Comparison of ENCODE assay signal across 5 fruit fly cellular contexts in genomic region chrX:16313078-16313875, dm6.
TF ChIP-seq lines count a peak whose summit lies in the region.

Gene CG9915 (minus strand): TSS chrX:16313138.
Gene SWIP (plus strand): TSS chrX:16313709.

- no peak for TF ChIP-seq CTCF in whole organism, embryonic (GFP tag; optimal IDR thresholded peaks at IDR 0.05; lab: Kevin White, UChicago)

TF ChIP-seq in whole organism, adult, 20 proteins besides CTCF, POLR2A, EP300 and RAD21 (continues in another document):
- TF ChIP-seq Crg-1 (GFP tag; optimal IDR thresholded peaks at IDR 0.05; lab: Kevin White, UChicago) (peak; percentile 4), CG14711 (tag; optimal IDR thresholded peaks at IDR 0.05; lab: Kevin White, UChicago) (peak; percentile 14), cnc (optimal IDR thresholded peaks at IDR 0.05; lab: Kevin White, UChicago) (no peak), CG5204 (GFP tag; optimal IDR thresholded peaks at IDR 0.05; lab: Kevin White, UChicago) (no peak), pad (GFP tag; optimal IDR thresholded peaks at IDR 0.05; lab: Kevin White, UChicago) (peak; percentile 5), toe (GFP tag; optimal IDR thresholded peaks at IDR 0.05; lab: Kevin White, UChicago) (no peak), tj (GFP tag; optimal IDR thresholded peaks at IDR 0.05; lab: Kevin White, UChicago) (peak; percentile 31), Hr96 (GFP tag; optimal IDR thresholded peaks at IDR 0.05; lab: Kevin White, UChicago) (no peak), CG11617 (GFP tag; optimal IDR thresholded peaks at IDR 0.05; lab: Kevin White, UChicago) (peak; percentile 43), CG12768 (GFP tag; optimal IDR thresholded peaks at IDR 0.05; lab: Kevin White, UChicago) (no peak), ovo (GFP tag; optimal IDR thresholded peaks at IDR 0.05; lab: Kevin White, UChicago) (no peak), Clk (GFP tag; optimal IDR thresholded peaks at IDR 0.05; lab: Kevin White, UChicago) (no peak), bab1 (GFP tag; optimal IDR thresholded peaks at IDR 0.05; lab: Kevin White, UChicago) (peak; percentile 79), cic (GFP tag; optimal IDR thresholded peaks at IDR 0.05; lab: Kevin White, UChicago) (no peak), CG33017 (tag; optimal IDR thresholded peaks at IDR 0.05; lab: Kevin White, UChicago) (no peak), Mnt (GFP tag; optimal IDR thresholded peaks at IDR 0.05; lab: Kevin White, UChicago) (no peak), CG7101 (tag; optimal IDR thresholded peaks at IDR 0.05; lab: Kevin White, UChicago) (peak; percentile 1), CG1620 (GFP tag; optimal IDR thresholded peaks at IDR 0.05; lab: Kevin White, UChicago) (no peak), CG7045 (GFP tag; optimal IDR thresholded peaks at IDR 0.05; lab: Kevin White, UChicago) (no peak)

TF ChIP-seq in whole organism, embryonic, 481 proteins besides CTCF, POLR2A, EP300 and RAD21 (continues in another document):
- TF ChIP-seq YL-1 (GFP tag; optimal IDR thresholded peaks at IDR 0.05; lab: Kevin White, UChicago) (peak; percentile 1), ci (GFP tag; IDR thresholded peaks at IDR 0.05; lab: Robert Waterston, UW) (0 out of 3 replicates have a peak, but pooled peaks have one; percentile 25), Nf-YC (tag; optimal IDR thresholded peaks at IDR 0.05; lab: Kevin White, UChicago) (peak; percentile 16), Opbp (GFP tag; IDR thresholded peaks at IDR 0.05; lab: Robert Waterston, UW; ENCODE audit: partially characterized antibody) (peak; percentile 79; the same call in 2 of the 3 replicates), Elba2 (GFP tag; optimal IDR thresholded peaks at IDR 0.05; lab: Kevin White, UChicago) (no peak), cg (GFP tag; optimal IDR thresholded peaks at IDR 0.05; lab: Kevin White, UChicago) (peak; percentile 66), dm (GFP tag; optimal IDR thresholded peaks at IDR 0.05; lab: Kevin White, UChicago) (peak; percentile 28), zf30C (GFP tag; optimal IDR thresholded peaks at IDR 0.05; lab: Kevin White, UChicago) (no peak), CG7963 (GFP tag; IDR thresholded peaks at IDR 0.05; lab: Robert Waterston, UW; ENCODE audit: partially characterized antibody) (peak; percentile 84), CG8924 (tag; optimal IDR thresholded peaks at IDR 0.05; lab: Kevin White, UChicago) (peak; percentile 33), pzg (GFP tag; optimal IDR thresholded peaks at IDR 0.05; lab: Kevin White, UChicago) (peak; percentile 27), gem (tag; optimal IDR thresholded peaks at IDR 0.05; lab: Kevin White, UChicago) (peak; percentile 40), nerfin-2 (GFP tag; IDR thresholded peaks at IDR 0.05; lab: Robert Waterston, UW; ENCODE audit: partially characterized antibody) (peak; percentile 77), Sry-δ (GFP tag; optimal IDR thresholded peaks at IDR 0.05; lab: Kevin White, UChicago) (peak; percentile 53), Dref (GFP tag; IDR thresholded peaks at IDR 0.05; lab: Robert Waterston, UW) (peak; percentile 68), Pdp1 (GFP tag; optimal IDR thresholded peaks at IDR 0.05; lab: Kevin White, UChicago) (peak in 1 of 2 experiments; percentile 36), CG2120 (GFP tag; optimal IDR thresholded peaks at IDR 0.05; lab: Kevin White, UChicago) (peak; percentile 24)

TF ChIP-seq in whole organism, prepupa, 60 proteins besides CTCF, POLR2A, EP300 and RAD21:
- TF ChIP-seq Eip78C (GFP tag; lab: Kevin White, UChicago) (peak; percentile 74), fkh (GFP tag; optimal IDR thresholded peaks at IDR 0.05; lab: Kevin White, UChicago) (peak; percentile 53), CG3032 (tag; optimal IDR thresholded peaks at IDR 0.05; lab: Kevin White, UChicago) (peak; percentile 7), esn (GFP tag; optimal IDR thresholded peaks at IDR 0.05; lab: Kevin White, UChicago) (peak; percentile 23), dac (GFP tag; optimal IDR thresholded peaks at IDR 0.05; lab: Kevin White, UChicago) (no peak)

TF ChIP-seq in whole organism, pupa, 21 proteins besides CTCF, POLR2A, EP300 and RAD21:
- TF ChIP-seq CG15710 (tag; optimal IDR thresholded peaks at IDR 0.05; lab: Kevin White, UChicago) (peak; percentile 3), Snoo (tag; optimal IDR thresholded peaks at IDR 0.05; lab: Kevin White, UChicago) (no peak), CG4496 (GFP tag; IDR thresholded peaks at IDR 0.05; lab: Robert Waterston, UW) (0 out of 3 replicates have a peak, but pooled peaks have one; percentile 18)

TF ChIP-seq in whole organism, wandering third instar larva, 38 proteins besides CTCF, POLR2A, EP300 and RAD21:
- TF ChIP-seq brk (GFP tag; optimal IDR thresholded peaks at IDR 0.05; lab: Kevin White, UChicago) (no peak), Hr83 (GFP tag; optimal IDR thresholded peaks at IDR 0.05; lab: Kevin White, UChicago; ENCODE audit: poor library complexity, severe bottlenecking) (no peak), jim (GFP tag; optimal IDR thresholded peaks at IDR 0.05; lab: Kevin White, UChicago) (no peak), Myc (optimal IDR thresholded peaks at IDR 0.05; lab: Kevin White, UChicago) (no peak), Sp1 (GFP tag; optimal IDR thresholded peaks at IDR 0.05; lab: Kevin White, UChicago) (peak; percentile 17), Jra (GFP tag; optimal IDR thresholded peaks at IDR 0.05; lab: Kevin White, UChicago) (no peak), fru (GFP tag; optimal IDR thresholded peaks at IDR 0.05; lab: Kevin White, UChicago) (no peak), GATAd (GFP tag; optimal IDR thresholded peaks at IDR 0.05; lab: Kevin White, UChicago) (no peak), foxo (GFP tag; optimal IDR thresholded peaks at IDR 0.05; lab: Kevin White, UChicago) (peak in 1 of 2 experiments; percentile 25), OdsH (GFP tag; optimal IDR thresholded peaks at IDR 0.05; lab: Kevin White, UChicago) (no peak), HLH106 (tag; optimal IDR thresholded peaks at IDR 0.05; lab: Kevin White, UChicago) (no peak), Mio (GFP tag; optimal IDR thresholded peaks at IDR 0.05; lab: Kevin White, UChicago) (no peak), ey (GFP tag; optimal IDR thresholded peaks at IDR 0.05; lab: Kevin White, UChicago) (no peak), N (GFP tag; optimal IDR thresholded peaks at IDR 0.05; lab: Kevin White, UChicago) (no peak), Hnf4 (GFP tag; optimal IDR thresholded peaks at IDR 0.05; lab: Kevin White, UChicago) (no peak), CrebA (GFP tag; optimal IDR thresholded peaks at IDR 0.05; lab: Kevin White, UChicago; ENCODE audit: borderline replicate concordance) (no peak), CG9705 (GFP tag; optimal IDR thresholded peaks at IDR 0.05; lab: Kevin White, UChicago) (no peak), pan (optimal IDR thresholded peaks at IDR 0.05; lab: Kevin White, UChicago) (no peak), Vsx2 (GFP tag; optimal IDR thresholded peaks at IDR 0.05; lab: Kevin White, UChicago; ENCODE audit: partially characterized antibody) (peak; percentile 99), CG32264 (GFP tag; optimal IDR thresholded peaks at IDR 0.05; lab: Kevin White, UChicago) (no peak), dsf (GFP tag; optimal IDR thresholded peaks at IDR 0.05; lab: Kevin White, UChicago; ENCODE audit: borderline replicate concordance) (no peak), dmrt93B (GFP tag; optimal IDR thresholded peaks at IDR 0.05; lab: Kevin White, UChicago) (no peak), Abd-B (GFP tag; optimal IDR thresholded peaks at IDR 0.05; lab: Kevin White, UChicago) (no peak), Dif (GFP tag; optimal IDR thresholded peaks at IDR 0.05; lab: Kevin White, UChicago; ENCODE audit: partially characterized antibody) (peak; percentile 97), br (GFP tag; optimal IDR thresholded peaks at IDR 0.05; lab: Kevin White, UChicago) (no peak), Rel (GFP tag; optimal IDR thresholded peaks at IDR 0.05; lab: Kevin White, UChicago) (no peak), Rel (tag; optimal IDR thresholded peaks at IDR 0.05; lab: Kevin White, UChicago) (no peak), tai (GFP tag; optimal IDR thresholded peaks at IDR 0.05; lab: Kevin White, UChicago) (no peak), rgr (GFP tag; optimal IDR thresholded peaks at IDR 0.05; lab: Kevin White, UChicago) (no peak), sage (GFP tag; optimal IDR thresholded peaks at IDR 0.05; lab: Kevin White, UChicago) (no peak), woc (GFP tag; optimal IDR thresholded peaks at IDR 0.05; lab: Kevin White, UChicago) (peak; percentile 29), sv (GFP tag; optimal IDR thresholded peaks at IDR 0.05; lab: Kevin White, UChicago) (no peak), psq (GFP tag; optimal IDR thresholded peaks at IDR 0.05; lab: Kevin White, UChicago) (no peak), h (GFP tag; optimal IDR thresholded peaks at IDR 0.05; lab: Kevin White, UChicago) (no peak), dl (GFP tag; optimal IDR thresholded peaks at IDR 0.05; lab: Kevin White, UChicago; ENCODE audit: insufficient read depth in 1 of 2, partially characterized antibody in 2 of 2) (peak; percentile 69 to 90), usp (GFP tag; optimal IDR thresholded peaks at IDR 0.05; lab: Kevin White, UChicago) (no peak), Hr78 (GFP tag; optimal IDR thresholded peaks at IDR 0.05; lab: Kevin White, UChicago) (no peak), lola (GFP tag; optimal IDR thresholded peaks at IDR 0.05; lab: Kevin White, UChicago) (no peak), Dfd (GFP tag; optimal IDR thresholded peaks at IDR 0.05; lab: Kevin White, UChicago) (no peak)
